Fruit fly (Drosophila melanogaster) whole organism, adult: Measurements from ENCODE around the gene CG2145.

Experiments
- CG11617 ChIP-seq: fragments of 200-800 bp; sonication (Bioruptor generic); optimal IDR thresholded peaks from 2 replicates; lab custom pipeline; 2017; ENCODE audit warnings: mild to moderate bottlenecking, missing biosample characterization, missing genetic modification reagents, missing genetic modification characterization
- CG12768 ChIP-seq: fragments of 200-800 bp; sonication (Bioruptor generic); optimal IDR thresholded peaks from 2 replicates; lab custom pipeline; 2017; ENCODE audit warnings: missing biosample characterization, missing genetic modification characterization, mild to moderate bottlenecking, moderate library complexity, missing genetic modification reagents
- CG14711 ChIP-seq: fragments of 200-800 bp; sonication (Bioruptor generic); optimal IDR thresholded peaks from 2 replicates; lab custom pipeline; 2018; ENCODE audit warnings: missing biosample characterization, mild to moderate bottlenecking, missing genetic modification characterization, moderate library complexity
- CG1620 ChIP-seq: fragments of 200-800 bp; sonication (Bioruptor generic); optimal IDR thresholded peaks from 2 replicates; lab custom pipeline; 2016; ENCODE audit warnings: missing biosample characterization, missing genetic modification characterization
- CG33017 ChIP-seq: fragments of 200-800 bp; sonication (Bioruptor generic); optimal IDR thresholded peaks from 2 replicates; lab custom pipeline; 2018; ENCODE audit warnings: missing biosample characterization, mild to moderate bottlenecking, missing genetic modification characterization, moderate library complexity
- CG5204 ChIP-seq: fragments of 200-800 bp; sonication (Bioruptor generic); optimal IDR thresholded peaks from 2 replicates; lab custom pipeline; 2016; ENCODE audit warnings: missing biosample characterization, missing genetic modification characterization
- CG7045 ChIP-seq: fragments of 200-800 bp; sonication (Bioruptor generic); optimal IDR thresholded peaks from 2 replicates; lab custom pipeline; 2017; ENCODE audit warnings: missing biosample characterization, mild to moderate bottlenecking, missing genetic modification characterization
- CG7101 ChIP-seq: fragments of 200-800 bp; sonication (Bioruptor generic); optimal IDR thresholded peaks from 2 replicates; lab custom pipeline; 2018; ENCODE audit warnings: missing biosample characterization, mild to moderate bottlenecking, missing genetic modification characterization, moderate library complexity
- Clk ChIP-seq: fragments of 200-800 bp; sonication (Bioruptor generic); optimal IDR thresholded peaks from 2 replicates; lab custom pipeline; 2017; ENCODE audit warnings: missing biosample characterization, missing genetic modification characterization
- Crg-1 ChIP-seq: fragments of 200-800 bp; sonication (Bioruptor generic); optimal IDR thresholded peaks from 2 replicates; lab custom pipeline; 2016; ENCODE audit warnings: missing biosample characterization, missing genetic modification characterization
- Hr96 ChIP-seq: fragments of 200-800 bp; sonication (Bioruptor generic); optimal IDR thresholded peaks from 2 replicates; lab custom pipeline; 2016; ENCODE audit warnings: missing biosample characterization, missing genetic modification characterization
- Mnt ChIP-seq: fragments of 200-800 bp; sonication (Bioruptor generic); optimal IDR thresholded peaks from 2 replicates; lab custom pipeline; 2016; ENCODE audit warnings: missing biosample characterization, mild to moderate bottlenecking, missing genetic modification characterization
- bab1 ChIP-seq: fragments of 200-800 bp; sonication (Bioruptor generic); optimal IDR thresholded peaks from 3 replicates; lab custom pipeline; 2019; ENCODE audit warnings: missing biosample characterization, mild to moderate bottlenecking, missing genetic modification characterization, moderate library complexity
- cic ChIP-seq: fragments of 200-800 bp; sonication (Bioruptor generic); optimal IDR thresholded peaks from 2 replicates; lab custom pipeline; 2017; ENCODE audit warnings: missing biosample characterization, mild to moderate bottlenecking, missing genetic modification characterization, moderate library complexity
- cnc ChIP-seq, 2 experiments: fragments of >200 bp; optimal IDR thresholded peaks; 2 replicates each; lab custom pipeline; 2017
- kay ChIP-seq: fragments of 200-800 bp; sonication (Bioruptor generic); peaks from one replicate; lab custom pipeline; 2016; ENCODE audit warnings: missing biosample characterization, missing genetic modification characterization, borderline replicate concordance
- ovo ChIP-seq: fragments of 200-800 bp; sonication (Bioruptor generic); optimal IDR thresholded peaks from 2 replicates; lab custom pipeline; 2016; ENCODE audit warnings: missing biosample characterization, missing genetic modification characterization
- pad ChIP-seq: fragments of 200-800 bp; sonication (Bioruptor generic); optimal IDR thresholded peaks from 3 replicates; lab custom pipeline; 2017; ENCODE audit warnings: missing biosample characterization, missing genetic modification characterization, mild to moderate bottlenecking, moderate library complexity, missing genetic modification reagents
- tj ChIP-seq: fragments of 200-800 bp; sonication (Bioruptor generic); optimal IDR thresholded peaks from 3 replicates; lab custom pipeline; 2017; ENCODE audit warnings: missing biosample characterization, mild to moderate bottlenecking, missing genetic modification characterization, moderate library complexity
- toe ChIP-seq: fragments of 200-800 bp; sonication (Bioruptor generic); optimal IDR thresholded peaks from 2 replicates; lab custom pipeline; 2016; ENCODE audit warnings: missing biosample characterization, missing genetic modification characterization

CG2145 gene

DNA sequence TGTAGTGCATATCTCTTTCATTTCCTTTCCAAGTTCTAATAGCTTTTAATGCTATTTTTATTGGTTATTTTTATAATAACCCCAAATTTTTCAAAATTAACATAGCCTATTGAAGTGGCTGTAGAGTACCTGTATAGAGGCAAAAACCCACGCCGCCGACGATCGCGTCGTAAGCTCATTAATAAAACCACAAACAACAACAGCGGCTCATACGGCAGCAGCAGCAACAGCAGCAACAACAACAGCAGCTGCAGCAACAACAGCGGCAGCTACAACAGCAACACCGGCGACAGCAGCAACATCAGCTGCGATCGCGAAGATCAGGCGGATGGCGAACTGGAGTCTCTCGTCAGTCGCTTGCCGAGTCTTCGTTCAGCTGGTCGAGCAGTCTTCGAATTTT lies at the start of gene CG2145:
Gene CG2145 (plus strand): TSS at position 290 of the 400 bp plus-strand sequence.
- peak; percentile 6 for TF ChIP-seq CG1620 (GFP tag; lab: Kevin White, UChicago)
- TF ChIP-seq pad (GFP tag; lab: Kevin White, UChicago): no peak
- peak; percentile 68 for TF ChIP-seq Clk (GFP tag; lab: Kevin White, UChicago)
- peak; percentile 76 for TF ChIP-seq Mnt (GFP tag; lab: Kevin White, UChicago)
- TF ChIP-seq bab1 (GFP tag; lab: Kevin White, UChicago): peak; percentile 87
- TF ChIP-seq CG7045 (GFP tag; lab: Kevin White, UChicago): no peak
- peak; percentile 74 for TF ChIP-seq kay (GFP tag; lab: Kevin White, UChicago)
- no peak for TF ChIP-seq cnc (optimal IDR thresholded peaks at IDR 0.05; lab: Kevin White, UChicago)
- peak; percentile 29 for TF ChIP-seq CG14711 (tag; lab: Kevin White, UChicago)
- peak; percentile 14 for TF ChIP-seq CG11617 (GFP tag; lab: Kevin White, UChicago)
- TF ChIP-seq Hr96 (GFP tag; lab: Kevin White, UChicago): peak; percentile 73
- peak; percentile 56 for TF ChIP-seq CG12768 (GFP tag; lab: Kevin White, UChicago)
- peak; percentile 41 for TF ChIP-seq CG7101 (tag; lab: Kevin White, UChicago)
- TF ChIP-seq Crg-1 (GFP tag; lab: Kevin White, UChicago): no peak
- TF ChIP-seq toe (GFP tag; lab: Kevin White, UChicago): peak; percentile 64
- peak; percentile 60 for TF ChIP-seq tj (GFP tag; lab: Kevin White, UChicago)
- peak; percentile 31 for TF ChIP-seq CG33017 (tag; lab: Kevin White, UChicago)
- peak; percentile 88 for TF ChIP-seq ovo (GFP tag; lab: Kevin White, UChicago)
- TF ChIP-seq CG5204 (GFP tag; lab: Kevin White, UChicago): no peak
- peak; percentile 76 for TF ChIP-seq cic (GFP tag; lab: Kevin White, UChicago)

DNA sequence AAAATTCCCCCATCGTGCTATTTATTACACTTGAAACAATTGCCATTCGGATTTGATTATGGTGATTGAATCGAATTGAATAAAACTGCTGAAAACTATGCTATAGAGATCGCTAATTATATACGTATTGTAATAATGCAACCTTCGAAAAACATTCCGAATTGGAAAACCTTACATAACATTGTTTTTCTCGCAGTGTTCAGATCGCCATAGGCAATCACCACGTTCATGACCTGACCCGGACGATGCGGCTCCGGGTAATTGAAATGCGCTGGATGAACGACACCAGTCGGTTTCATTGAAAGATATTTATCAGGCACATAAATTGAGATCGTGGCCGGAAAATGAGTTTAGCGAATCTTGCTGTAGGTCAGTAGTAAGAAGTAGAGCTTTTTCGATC lies 44.4 kb upstream of the CG2145 start:
- TF ChIP-seq CG14711 (tag; lab: Kevin White, UChicago) (peak; percentile 16), Hr96 (GFP tag; lab: Kevin White, UChicago) (no peak), bab1 (GFP tag; lab: Kevin White, UChicago) (no peak), CG33017 (tag; lab: Kevin White, UChicago) (no peak)

DNA sequence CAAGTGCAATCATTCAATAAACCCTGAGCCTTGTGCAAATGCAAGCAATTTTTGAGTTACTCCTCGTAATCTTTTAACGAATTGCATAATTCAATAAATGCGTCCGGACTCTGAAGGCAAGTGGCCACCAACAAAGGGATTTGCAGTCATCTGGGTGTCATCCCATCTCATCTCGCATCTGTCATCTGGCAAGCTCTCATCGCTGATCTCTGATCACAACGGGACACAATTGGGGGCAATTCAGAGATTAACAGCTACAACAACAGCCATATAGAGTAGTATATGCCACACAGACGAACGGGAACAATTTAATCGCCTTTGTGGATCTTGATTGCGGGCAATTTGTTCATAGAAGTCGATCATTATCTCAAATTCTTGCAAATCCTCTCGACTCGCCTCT lies 43.5 kb upstream of the CG2145 start:
- TF ChIP-seq tj (GFP tag; lab: Kevin White, UChicago): peak; percentile 29
- TF ChIP-seq Hr96 (GFP tag; lab: Kevin White, UChicago): no peak

DNA sequence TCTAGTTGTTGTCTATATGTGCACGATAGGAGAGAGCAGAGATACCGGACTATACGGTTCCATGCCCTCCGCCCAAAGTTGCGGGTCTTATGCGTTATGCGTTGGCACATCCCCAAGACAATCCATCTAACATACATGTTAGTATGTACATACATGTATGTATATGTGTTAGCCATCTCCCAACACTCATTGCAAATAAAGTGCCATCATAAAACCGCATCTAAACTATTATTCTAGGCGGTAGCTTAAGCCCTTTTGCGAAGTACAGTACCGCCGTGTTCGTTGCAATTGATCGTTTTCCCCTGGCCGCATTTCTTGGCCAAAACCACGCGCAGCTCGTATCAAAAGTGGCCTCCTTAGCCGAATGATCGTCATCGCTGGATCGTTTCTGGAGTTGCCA lies 40.8 kb upstream of the CG2145 start:
- TF ChIP-seq Mnt (GFP tag; lab: Kevin White, UChicago): peak; percentile 3
- TF ChIP-seq Hr96 (GFP tag; lab: Kevin White, UChicago): peak; percentile 68
- no peak for TF ChIP-seq Crg-1 (GFP tag; lab: Kevin White, UChicago)
- TF ChIP-seq cic (GFP tag; lab: Kevin White, UChicago): no peak
- no peak for TF ChIP-seq toe (GFP tag; lab: Kevin White, UChicago)
- TF ChIP-seq CG11617 (GFP tag; lab: Kevin White, UChicago): peak; percentile 43
- no peak for TF ChIP-seq CG12768 (GFP tag; lab: Kevin White, UChicago)
- peak; percentile 30 for TF ChIP-seq CG14711 (tag; lab: Kevin White, UChicago)
- peak; percentile 42 for TF ChIP-seq CG7101 (tag; lab: Kevin White, UChicago)
- TF ChIP-seq cnc (optimal IDR thresholded peaks at IDR 0.05; lab: Kevin White, UChicago): no peak
- TF ChIP-seq pad (GFP tag; lab: Kevin White, UChicago): peak; percentile 21
- TF ChIP-seq CG5204 (GFP tag; lab: Kevin White, UChicago): no peak
- no peak for TF ChIP-seq CG1620 (GFP tag; lab: Kevin White, UChicago)

DNA sequence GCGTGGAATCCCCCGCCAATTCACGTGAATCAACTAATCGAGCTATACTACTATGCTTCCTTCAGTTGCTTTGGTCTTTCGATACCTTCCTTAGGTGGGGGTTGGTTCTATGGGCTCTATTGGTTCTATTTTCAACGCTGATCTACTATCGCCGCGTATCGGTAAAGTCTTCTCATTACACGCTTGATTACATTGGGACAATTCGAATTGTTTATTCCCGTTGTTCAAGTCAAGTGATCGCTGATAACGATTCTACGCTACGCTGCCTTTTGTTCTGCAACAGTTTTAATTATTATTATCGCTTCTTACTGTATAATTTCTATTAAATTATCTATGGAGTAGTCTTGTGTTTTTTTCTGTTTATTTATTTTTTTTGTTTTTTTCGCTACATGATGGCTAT lies 39.6 kb upstream of the CG2145 start:
- TF ChIP-seq cnc (optimal IDR thresholded peaks at IDR 0.05; lab: Kevin White, UChicago) (no peak), CG12768 (GFP tag; lab: Kevin White, UChicago) (no peak), Hr96 (GFP tag; lab: Kevin White, UChicago) (no peak), Mnt (GFP tag; lab: Kevin White, UChicago) (no peak), CG5204 (GFP tag; lab: Kevin White, UChicago) (no peak), CG11617 (GFP tag; lab: Kevin White, UChicago) (no peak), CG14711 (tag; lab: Kevin White, UChicago) (no peak), ovo (GFP tag; lab: Kevin White, UChicago) (no peak), kay (GFP tag; lab: Kevin White, UChicago) (peak; percentile 49), Clk (GFP tag; lab: Kevin White, UChicago) (no peak), CG7101 (tag; lab: Kevin White, UChicago) (no peak), tj (GFP tag; lab: Kevin White, UChicago) (no peak), CG7045 (GFP tag; lab: Kevin White, UChicago) (no peak), bab1 (GFP tag; lab: Kevin White, UChicago) (no peak), pad (GFP tag; lab: Kevin White, UChicago) (no peak), CG33017 (tag; lab: Kevin White, UChicago) (no peak), Crg-1 (GFP tag; lab: Kevin White, UChicago) (no peak), cic (GFP tag; lab: Kevin White, UChicago) (peak; percentile 69)

DNA sequence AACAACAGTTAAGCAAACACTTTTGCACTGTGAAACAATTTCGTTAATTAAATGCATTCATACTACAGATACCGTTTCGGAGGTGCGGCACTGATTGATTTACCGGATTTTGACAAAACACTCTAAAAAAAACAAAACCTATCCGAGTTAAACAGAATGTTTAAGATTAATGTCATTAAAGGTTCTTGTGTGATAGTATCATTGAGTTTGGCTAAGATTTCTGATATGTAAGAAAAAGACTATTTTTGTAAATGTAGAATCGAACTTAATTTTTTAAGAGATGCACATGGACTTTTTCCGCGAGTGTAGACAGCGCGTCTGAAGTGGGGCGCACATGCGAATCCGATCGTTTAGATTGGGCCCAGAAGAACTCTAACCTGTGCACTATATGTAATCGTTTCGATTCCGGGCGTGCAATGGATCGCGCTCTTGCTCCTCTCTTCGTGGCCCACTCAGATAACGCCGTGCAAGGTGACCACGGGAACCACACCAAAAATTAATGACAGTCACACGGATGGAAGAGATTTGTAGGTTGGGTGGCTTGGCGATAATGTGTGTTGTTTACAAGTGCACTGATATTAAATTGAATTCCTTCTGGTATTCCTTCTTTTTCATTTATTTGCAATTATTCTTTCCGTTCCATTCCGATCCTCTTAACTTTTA lies 37.1 kb upstream of the CG2145 start:
- TF ChIP-seq CG12768 (GFP tag; lab: Kevin White, UChicago): no peak
- TF ChIP-seq CG7101 (tag; lab: Kevin White, UChicago): peak; percentile 7
- peak; percentile 25 for TF ChIP-seq Mnt (GFP tag; lab: Kevin White, UChicago)
- TF ChIP-seq bab1 (GFP tag; lab: Kevin White, UChicago): peak; percentile 49
- peak; percentile 9 for TF ChIP-seq CG14711 (tag; lab: Kevin White, UChicago)
- TF ChIP-seq pad (GFP tag; lab: Kevin White, UChicago): no peak
- no peak for TF ChIP-seq cic (GFP tag; lab: Kevin White, UChicago)
